Worm (Caenorhabditis elegans) whole organism, late embryonic: ENCODE results near the gene R12B2.8.
A peak's percentile ranks its signal among the peaks of the same experiment; 100 is the strongest.

Source experiments
- C08G9.2 ChIP-seq: sonication (generic microtip); optimal IDR thresholded peaks from 2 replicates; lab custom pipeline; 2016; ENCODE audit warnings: mild to moderate bottlenecking, missing genetic modification characterization, moderate library complexity, missing compliant biosample characterization
- C38D4.7 ChIP-seq: fragments of 200-800 bp; sonication (Bioruptor generic); optimal IDR thresholded peaks from 2 replicates; lab custom pipeline; 2018; ENCODE audit warnings: mild to moderate bottlenecking, missing genetic modification characterization, moderate library complexity, missing compliant biosample characterization
- F13H6.1 ChIP-seq: sonication (generic microtip); optimal IDR thresholded peaks from 2 replicates; lab custom pipeline; 2016; ENCODE audit warnings: missing genetic modification characterization, missing compliant biosample characterization
- ceh-14 ChIP-seq: sonication (generic microtip); optimal IDR thresholded peaks from 2 replicates; lab custom pipeline; 2016; ENCODE audit warnings: missing genotype, missing genetic modification characterization, missing compliant biosample characterization
- ceh-18 ChIP-seq: sonication (generic microtip); optimal IDR thresholded peaks from 2 replicates; lab custom pipeline; 2016; ENCODE audit warnings: missing genetic modification characterization, missing compliant biosample characterization
- ceh-19 ChIP-seq: fragments of 200-800 bp; sonication (Bioruptor generic); optimal IDR thresholded peaks from 2 replicates; lab custom pipeline; 2018; ENCODE audit warnings: mild to moderate bottlenecking, missing genetic modification characterization, missing compliant biosample characterization
- ceh-2 ChIP-seq: sonication (generic microtip); optimal IDR thresholded peaks from 2 replicates; lab custom pipeline; 2016; ENCODE audit warnings: missing genotype, missing genetic modification characterization, missing compliant biosample characterization
- ceh-22 ChIP-seq: sonication (generic microtip); optimal IDR thresholded peaks from 2 replicates; lab custom pipeline; 2017; ENCODE audit warnings: missing biosample characterization, missing genetic modification characterization
- ceh-24 ChIP-seq: sonication (generic microtip); optimal IDR thresholded peaks from 2 replicates; lab custom pipeline; 2016; ENCODE audit warnings: mild to moderate bottlenecking, missing genetic modification characterization, missing compliant biosample characterization
- ceh-31 ChIP-seq: sonication (generic microtip); optimal IDR thresholded peaks from 2 replicates; lab custom pipeline; 2016; ENCODE audit warnings: missing genetic modification characterization, missing compliant biosample characterization
- ceh-34 ChIP-seq: sonication (generic microtip); optimal IDR thresholded peaks from 2 replicates; lab custom pipeline; 2016; ENCODE audit warnings: mild to moderate bottlenecking, missing genetic modification characterization, missing compliant biosample characterization
- ceh-6 ChIP-seq: fragments of 200-800 bp; sonication (Bioruptor generic); optimal IDR thresholded peaks from 2 replicates; lab custom pipeline; 2018; ENCODE audit warnings: mild to moderate bottlenecking, missing genetic modification characterization, missing compliant biosample characterization
- ceh-9 ChIP-seq: sonication (generic microtip); optimal IDR thresholded peaks from 2 replicates; lab custom pipeline; 2016; ENCODE audit warnings: mild to moderate bottlenecking, missing genetic modification characterization, inconsistent platforms, missing compliant biosample characterization
- dmd-4 ChIP-seq: sonication (generic microtip); optimal IDR thresholded peaks from 2 replicates; lab custom pipeline; 2016; ENCODE audit warnings: borderline replicate concordance, missing genetic modification characterization, missing compliant biosample characterization
- dve-1 ChIP-seq: sonication (generic microtip); optimal IDR thresholded peaks from 2 replicates; lab custom pipeline; 2017; ENCODE audit warnings: antibody characterized with exemption, mild to moderate bottlenecking, missing genetic modification characterization, missing compliant biosample characterization
- elt-2 ChIP-seq: sonication (generic microtip); optimal IDR thresholded peaks from 2 replicates; lab custom pipeline; 2016; ENCODE audit warnings: missing genetic modification reagents, missing genetic modification characterization, missing compliant biosample characterization
- elt-4 ChIP-seq: sonication (generic microtip); optimal IDR thresholded peaks from 2 replicates; lab custom pipeline; 2016; ENCODE audit warnings: missing genetic modification characterization, missing compliant biosample characterization
- eyg-1 ChIP-seq: sonication (generic microtip); optimal IDR thresholded peaks from 2 replicates; lab custom pipeline; 2016; ENCODE audit warnings: missing genotype, missing genetic modification characterization, missing compliant biosample characterization
- fax-1 ChIP-seq: sonication (generic microtip); optimal IDR thresholded peaks from 2 replicates; lab custom pipeline; 2016; ENCODE audit warnings: missing genotype, missing genetic modification characterization, missing compliant biosample characterization
- fkh-10 ChIP-seq: fragments of 150-350 bp; optimal IDR thresholded peaks from 2 replicates; lab custom pipeline; 2014; ENCODE audit warnings: missing biosample characterization, missing genetic modification reagents, missing genetic modification characterization
- fkh-6 ChIP-seq: sonication (generic microtip); optimal IDR thresholded peaks from 2 replicates; lab custom pipeline; 2016; ENCODE audit warnings: missing genetic modification characterization, missing compliant biosample characterization
- hlh-13 ChIP-seq: fragments of 200-800 bp; sonication (Bioruptor generic); optimal IDR thresholded peaks from 2 replicates; lab custom pipeline; 2018; ENCODE audit warnings: mild to moderate bottlenecking, missing genetic modification characterization, missing compliant biosample characterization
- hlh-30 ChIP-seq: sonication (generic microtip); optimal IDR thresholded peaks from 2 replicates; lab custom pipeline; 2017; ENCODE audit warnings: antibody characterized with exemption, missing genetic modification characterization, missing compliant biosample characterization; ENCODE audit not compliant: insufficient read depth
- hlh-6 ChIP-seq: sonication (generic microtip); optimal IDR thresholded peaks from 2 replicates; lab custom pipeline; 2016; ENCODE audit warnings: missing genotype, missing genetic modification characterization, missing compliant biosample characterization
- lim-6 ChIP-seq: sonication (generic microtip); optimal IDR thresholded peaks from 2 replicates; lab custom pipeline; 2016; ENCODE audit warnings: missing genetic modification characterization, missing compliant biosample characterization
- lin-11 ChIP-seq: fragments of 200-800 bp; sonication (Bioruptor generic); optimal IDR thresholded peaks from 2 replicates; lab custom pipeline; 2018; ENCODE audit warnings: mild to moderate bottlenecking, missing genetic modification characterization, missing compliant biosample characterization
- madf-2 ChIP-seq: sonication (generic microtip); optimal IDR thresholded peaks from 2 replicates; lab custom pipeline; 2017; ENCODE audit warnings: missing genetic modification characterization, missing compliant biosample characterization
- mec-3 ChIP-seq: sonication (generic microtip); optimal IDR thresholded peaks from 2 replicates; lab custom pipeline; 2016; ENCODE audit warnings: borderline replicate concordance, missing genetic modification characterization, missing compliant biosample characterization
- nfya-1 ChIP-seq: sonication (generic microtip); optimal IDR thresholded peaks from 2 replicates; lab custom pipeline; 2017; ENCODE audit warnings: missing genetic modification characterization, mild to moderate bottlenecking, missing compliant biosample characterization, antibody characterized with exemption, moderate library complexity
- pqm-1 ChIP-seq: sonication (generic microtip); optimal IDR thresholded peaks from 2 replicates; lab custom pipeline; 2016; ENCODE audit warnings: missing genetic modification characterization, missing compliant biosample characterization
- rnt-1 ChIP-seq: sonication (generic microtip); optimal IDR thresholded peaks from 2 replicates; lab custom pipeline; 2016; ENCODE audit warnings: missing genetic modification characterization, missing compliant biosample characterization
- sdc-2 ChIP-seq: sonication (generic microtip); optimal IDR thresholded peaks from 2 replicates; lab custom pipeline; 2016; ENCODE audit warnings: missing genotype, missing genetic modification characterization, missing compliant biosample characterization
- sox-2 ChIP-seq: fragments of 200-800 bp; sonication (Bioruptor generic); IDR thresholded peaks from 2 replicates; pipeline ENCODE4 v1.3.6; 2022; ENCODE audit warnings: missing genetic modification reagents, missing genetic modification characterization, missing compliant biosample characterization
- sox-4 ChIP-seq: sonication (generic microtip); optimal IDR thresholded peaks from 2 replicates; lab custom pipeline; 2017; ENCODE audit warnings: mild to moderate bottlenecking, missing genetic modification characterization, inconsistent platforms, missing compliant biosample characterization
- tbx-2 ChIP-seq: sonication (generic microtip); optimal IDR thresholded peaks from 2 replicates; lab custom pipeline; 2016; ENCODE audit warnings: missing genetic modification characterization, missing compliant biosample characterization
- unc-55 ChIP-seq: sonication (generic microtip); optimal IDR thresholded peaks from 2 replicates; lab custom pipeline; 2017; ENCODE audit warnings: missing biosample characterization, missing genetic modification reagents, missing genetic modification characterization
- ztf-16 ChIP-seq: sonication (generic microtip); optimal IDR thresholded peaks from 2 replicates; lab custom pipeline; 2017; ENCODE audit warnings: missing genetic modification characterization, missing compliant biosample characterization

Gene R12B2.8

DNA sequence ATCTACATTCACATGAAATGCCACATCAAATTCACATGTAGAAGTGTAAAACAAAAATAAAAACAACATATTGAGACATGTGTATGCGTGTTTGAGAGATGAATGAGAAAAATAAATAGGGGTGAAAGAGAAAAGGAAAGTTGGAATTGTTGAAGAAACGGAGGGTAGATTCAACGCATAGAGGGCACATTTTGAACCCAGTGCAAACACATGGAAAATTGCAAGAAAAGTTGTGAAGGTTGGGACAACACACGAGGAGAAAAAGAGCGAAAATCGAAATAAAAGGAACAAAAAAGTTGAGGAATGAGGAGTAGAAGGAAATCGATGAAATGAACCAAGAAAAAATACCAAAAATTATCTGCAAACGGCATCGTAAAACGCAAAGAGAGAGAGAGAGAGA is 15.9 kb downstream of the R12B2.8 start:
- TF ChIP-seq ceh-6 (GFP tag; lab: Kevin White, UChicago) (no peak), ceh-31 (tag; lab: Kevin White, UChicago) (no peak), ceh-18 (tag; lab: Kevin White, UChicago) (no peak), lim-6 (tag; lab: Kevin White, UChicago) (no peak), ztf-16 (tag; lab: Kevin White, UChicago) (no peak), nfya-1 (tag; lab: Kevin White, UChicago) (no peak), hlh-30 (no peak), lin-11 (tag; lab: Kevin White, UChicago) (no peak), hlh-6 (tag; lab: Kevin White, UChicago) (no peak), madf-2 (tag; lab: Kevin White, UChicago) (no peak), dmd-4 (tag; lab: Kevin White, UChicago) (no peak), sox-2 (GFP tag; lab: Robert Waterston, UW) (no peak), dve-1 (tag; lab: Kevin White, UChicago) (no peak), ceh-19 (no peak), ceh-14 (tag; lab: Kevin White, UChicago) (no peak), C08G9.2 (no peak), fkh-6 (tag; lab: Kevin White, UChicago) (no peak), eyg-1 (no peak)

ce11 chrIII:5840277-5840676 is 16.6 kb downstream of the R12B2.8 start:
- TF ChIP-seq C38D4.7: no peak
- no peak for TF ChIP-seq fkh-10
- no peak for TF ChIP-seq ceh-31 (tag; lab: Kevin White, UChicago)
- no peak for TF ChIP-seq fax-1 (tag; lab: Kevin White, UChicago)
- TF ChIP-seq dmd-4 (tag; lab: Kevin White, UChicago): no peak
- TF ChIP-seq unc-55 (GFP tag; lab: Kevin White, UChicago): no peak
- TF ChIP-seq sdc-2 (tag; lab: Kevin White, UChicago): peak; percentile 0
- TF ChIP-seq sox-4 (tag; lab: Kevin White, UChicago): no peak
- no peak for TF ChIP-seq ceh-34
- TF ChIP-seq, all 69 proteins: peak for 1

ce11 chrIII:5840815-5841573 is 17.3 kb downstream of the R12B2.8 start:
- TF ChIP-seq ceh-14 (tag; lab: Kevin White, UChicago): no peak
- no peak for TF ChIP-seq elt-4 (tag; lab: Kevin White, UChicago)
- TF ChIP-seq rnt-1: no peak
- TF ChIP-seq ceh-22 (tag; lab: Kevin White, UChicago): no peak
- no peak for TF ChIP-seq dve-1 (tag; lab: Kevin White, UChicago)
- TF ChIP-seq ceh-18 (tag; lab: Kevin White, UChicago): no peak
- no peak for TF ChIP-seq ceh-2 (tag; lab: Kevin White, UChicago)
- no peak for TF ChIP-seq lin-11 (tag; lab: Kevin White, UChicago)
- TF ChIP-seq pqm-1 (tag; lab: Kevin White, UChicago): no peak
- TF ChIP-seq ceh-31 (tag; lab: Kevin White, UChicago): no peak
- no peak for TF ChIP-seq mec-3 (tag; lab: Kevin White, UChicago)
- TF ChIP-seq sox-2 (GFP tag; lab: Robert Waterston, UW): no peak
- TF ChIP-seq elt-2 (tag; lab: Kevin White, UChicago): no peak
- no peak for TF ChIP-seq ceh-24 (tag; lab: Kevin White, UChicago)
- TF ChIP-seq hlh-6 (tag; lab: Kevin White, UChicago): no peak
- TF ChIP-seq F13H6.1 (tag; lab: Kevin White, UChicago): no peak
- TF ChIP-seq tbx-2 (tag; lab: Kevin White, UChicago): no peak
- TF ChIP-seq ceh-9: no peak
- no peak for TF ChIP-seq hlh-13 (GFP tag; lab: Kevin White, UChicago)
